Fruit fly (Drosophila melanogaster): ENCODE results near the gene CG42750.

Gene CG42750

DNA sequence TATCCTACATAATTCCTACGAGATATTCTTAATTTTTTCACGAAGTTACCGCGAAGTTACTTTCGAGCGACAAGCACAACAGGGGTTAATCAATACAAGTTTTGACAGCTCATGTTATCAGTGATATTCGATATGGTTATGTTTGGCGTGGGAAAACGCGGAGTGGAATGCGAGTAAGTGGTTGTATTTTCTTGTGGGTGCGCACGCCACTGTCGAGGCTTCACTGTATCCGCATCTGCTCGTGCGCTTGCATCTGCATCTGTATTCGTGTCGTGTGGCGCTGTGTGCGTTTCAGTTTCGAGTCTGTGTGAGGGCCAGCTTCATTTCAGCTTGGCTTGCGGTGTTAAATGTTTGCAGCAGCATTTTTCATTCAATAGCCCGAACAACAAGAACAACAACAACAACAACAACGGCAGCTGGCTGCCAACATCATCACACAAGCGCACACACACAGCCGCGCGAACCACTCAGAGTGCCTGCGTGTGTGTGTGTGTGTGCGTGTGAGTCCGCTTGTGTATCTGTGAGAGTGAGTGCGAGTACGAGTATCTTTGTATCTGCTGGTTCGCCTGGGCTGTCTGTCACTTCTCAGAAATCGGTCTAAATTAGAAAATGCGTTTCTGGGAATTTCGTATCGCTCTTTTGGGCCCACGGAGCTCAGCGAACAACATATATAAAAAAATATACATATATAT is 124.3 kb downstream of the CG42750 start (continued):
- TF ChIP-seq crol (GFP tag; IDR thresholded peaks at IDR 0.05) (peak; percentile 33), Fer3 (tag; optimal IDR thresholded peaks at IDR 0.05) (no peak), H2.0 (GFP tag; IDR thresholded peaks at IDR 0.05) (peak; percentile 58; the same call in 1 of the 2 replicates), CG17912 (GFP tag; optimal IDR thresholded peaks at IDR 0.05) (no peak), HHEX (GFP tag; optimal IDR thresholded peaks at IDR 0.05) (no peak), dpn (GFP tag; optimal IDR thresholded peaks at IDR 0.05) (peak; percentile 41 to 65), tgo (GFP tag; IDR thresholded peaks at IDR 0.05) (peak; percentile 55; the same call in 2 of the 3 replicates), ewg (GFP tag; optimal IDR thresholded peaks at IDR 0.05) (peak; percentile 34), CG3163 (GFP tag; optimal IDR thresholded peaks at IDR 0.05) (peak; percentile 39), CG31441 (GFP tag; IDR thresholded peaks at IDR 0.05) (no peak), CG6654 (GFP tag; optimal IDR thresholded peaks at IDR 0.05) (no peak), pnt (GFP tag; optimal IDR thresholded peaks at IDR 0.05) (peak; percentile 47), gcm2 (GFP tag; optimal IDR thresholded peaks at IDR 0.05) (peak; percentile 13), Opbp (GFP tag; IDR thresholded peaks at IDR 0.05; ENCODE audit: partially characterized antibody) (no peak), CG18619 (GFP tag; optimal IDR thresholded peaks at IDR 0.05) (no peak), tna (GFP tag; IDR thresholded peaks at IDR 0.05; ENCODE audit: partially characterized antibody) (no peak), CG6765 (GFP tag; optimal IDR thresholded peaks at IDR 0.05) (no peak), so (GFP tag; IDR thresholded peaks at IDR 0.05) (peak; percentile 72; the same call in 2 of the 3 replicates), aop (GFP tag; IDR thresholded peaks at IDR 0.05) (no peak), Eip74EF (GFP tag; optimal IDR thresholded peaks at IDR 0.05) (no peak), hth (optimal IDR thresholded peaks at IDR 0.05) (no peak), Atf3 (GFP tag; optimal IDR thresholded peaks at IDR 0.05) (peak; percentile 27), gcm (GFP tag; optimal IDR thresholded peaks at IDR 0.05) (peak; percentile 47), CG18599 (GFP tag; optimal IDR thresholded peaks at IDR 0.05) (no peak), Antp (GFP tag; optimal IDR thresholded peaks at IDR 0.05) (peak; percentile 74), lilli (GFP tag; optimal IDR thresholded peaks at IDR 0.05) (peak; percentile 65), da (GFP tag; optimal IDR thresholded peaks at IDR 0.05) (peak; percentile 70), lmd (GFP tag; IDR thresholded peaks at IDR 0.05) (peak; percentile 78), CG1832 (GFP tag; optimal IDR thresholded peaks at IDR 0.05) (no peak), hbn (GFP tag; IDR thresholded peaks at IDR 0.05; ENCODE audit: partially characterized antibody) (no peak), mirr (GFP tag; optimal IDR thresholded peaks at IDR 0.05) (no peak), ab (GFP tag; optimal IDR thresholded peaks at IDR 0.05) (no peak), CG31365 (tag; optimal IDR thresholded peaks at IDR 0.05) (no peak), dysf (GFP tag; IDR thresholded peaks at IDR 0.05) (peak; percentile 72; the same call in 2 of the 3 replicates), YL-1 (GFP tag; optimal IDR thresholded peaks at IDR 0.05) (no peak), CG5180 (GFP tag; optimal IDR thresholded peaks at IDR 0.05) (no peak), CG15696 (tag; optimal IDR thresholded peaks at IDR 0.05) (no peak), ato (GFP tag; IDR thresholded peaks at IDR 0.05; ENCODE audit: partially characterized antibody) (peak; percentile 29; the same call in 1 of the 2 replicates), CG15514 (GFP tag; optimal IDR thresholded peaks at IDR 0.05) (no peak), CG1233 (GFP tag; optimal IDR thresholded peaks at IDR 0.05) (no peak), CG2889 (GFP tag; IDR thresholded peaks at IDR 0.05) (no peak), sim (GFP tag; IDR thresholded peaks at IDR 0.05) (no peak), CG43689 (GFP tag; IDR thresholded peaks at IDR 0.05) (no peak), kah (GFP tag; optimal IDR thresholded peaks at IDR 0.05) (no peak), gsb-n (tag; optimal IDR thresholded peaks at IDR 0.05) (no peak), amos (GFP tag; IDR thresholded peaks at IDR 0.05; ENCODE audit: partially characterized antibody) (peak; percentile 41; the same call in 1 of the 2 replicates), lov (optimal IDR thresholded peaks at IDR 0.05) (no peak), lov (GFP tag; IDR thresholded peaks at IDR 0.05) (peak; percentile 69; the same call in 1 of the 3 replicates), CoRest (tag; optimal IDR thresholded peaks at IDR 0.05) (peak; percentile 36)

Data from whole organism, embryonic.